Fruit fly (Drosophila melanogaster): ENCODE results near the gene Sytbeta.
A peak's percentile ranks its signal among the peaks of the same experiment; 100 is the strongest.

- TF ChIP-seq HLH106 (tag; optimal IDR thresholded peaks at IDR 0.05), result peak; percentile 53
- no peak for TF ChIP-seq Mio (GFP tag; optimal IDR thresholded peaks at IDR 0.05)
- TF ChIP-seq h (GFP tag; optimal IDR thresholded peaks at IDR 0.05), result peak; percentile 57
- peak; percentile 52 for TF ChIP-seq brk (GFP tag; optimal IDR thresholded peaks at IDR 0.05)
- no peak for TF ChIP-seq pan (optimal IDR thresholded peaks at IDR 0.05)
- TF ChIP-seq br (GFP tag; optimal IDR thresholded peaks at IDR 0.05), result no peak
- no peak for TF ChIP-seq CrebA (GFP tag; optimal IDR thresholded peaks at IDR 0.05; ENCODE audit: borderline replicate concordance)
- no peak for TF ChIP-seq ey (GFP tag; optimal IDR thresholded peaks at IDR 0.05)
- peak; percentile 95 for TF ChIP-seq psq (GFP tag; optimal IDR thresholded peaks at IDR 0.05)
- peak; percentile 37 for TF ChIP-seq Dif (GFP tag; optimal IDR thresholded peaks at IDR 0.05; ENCODE audit: partially characterized antibody)
- TF ChIP-seq Abd-B (GFP tag; optimal IDR thresholded peaks at IDR 0.05), result no peak
- no peak for TF ChIP-seq Hnf4 (GFP tag; optimal IDR thresholded peaks at IDR 0.05)
Observed at dm6 chr3L:15103988-15104848, 39.4 kb upstream of the Sytbeta start.

All from whole organism, wandering third instar larva.